Worm (Caenorhabditis elegans): ENCODE measurements around the gene fbxa-72.

DNA sequence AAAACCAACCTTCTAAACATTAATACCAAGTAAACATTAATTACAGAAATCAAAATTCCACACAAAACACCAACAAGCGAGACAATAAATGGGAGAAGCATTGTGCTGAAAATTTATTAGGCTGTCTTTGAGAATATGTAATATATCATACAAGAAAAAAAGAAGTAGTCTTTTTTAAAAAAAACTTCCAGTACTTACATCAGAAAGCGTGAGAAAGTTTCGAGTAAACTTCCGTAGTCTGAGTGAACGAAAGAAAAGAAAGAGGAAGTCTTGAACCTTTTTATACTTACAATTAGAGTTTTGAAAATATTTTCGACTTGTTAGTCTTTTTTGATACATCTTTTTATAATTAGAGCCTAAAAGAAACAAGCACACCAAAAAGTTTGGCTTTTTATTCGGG, 43.2 kb upstream of the fbxa-72 start, which contains the start of gene srbc-40:
- TF ChIP-seq nhr-102 (tag; optimal IDR thresholded peaks at IDR 0.05) (no peak), mdl-1 (tag; optimal IDR thresholded peaks at IDR 0.05) (no peak), nhr-25 (tag; optimal IDR thresholded peaks at IDR 0.05; ENCODE audit: borderline replicate concordance, insufficient read depth) (no peak), aly-2 (tag; optimal IDR thresholded peaks at IDR 0.05) (no peak), nhr-77 (tag; optimal IDR thresholded peaks at IDR 0.05) (no peak), T20F7.1 (GFP tag; optimal IDR thresholded peaks at IDR 0.05) (no peak), lin-29 (GFP tag; IDR thresholded peaks at IDR 0.05) (no peak), unc-62 (GFP tag; optimal IDR thresholded peaks at IDR 0.05 in 1 of 2) (no peak), unc-62 (tag; optimal IDR thresholded peaks at IDR 0.05) (no peak), ZK546.5 (tag; optimal IDR thresholded peaks at IDR 0.05) (no peak), nhr-28 (tag; optimal IDR thresholded peaks at IDR 0.05) (no peak), nhr-11 (tag; optimal IDR thresholded peaks at IDR 0.05) (no peak), ctbp-1 (GFP tag; IDR thresholded peaks at IDR 0.05) (no peak), gei-8 (GFP tag; optimal IDR thresholded peaks at IDR 0.05) (no peak)
